Fruit fly (Drosophila melanogaster): ENCODE data around the gene D19A.

Gene D19A

DNA sequence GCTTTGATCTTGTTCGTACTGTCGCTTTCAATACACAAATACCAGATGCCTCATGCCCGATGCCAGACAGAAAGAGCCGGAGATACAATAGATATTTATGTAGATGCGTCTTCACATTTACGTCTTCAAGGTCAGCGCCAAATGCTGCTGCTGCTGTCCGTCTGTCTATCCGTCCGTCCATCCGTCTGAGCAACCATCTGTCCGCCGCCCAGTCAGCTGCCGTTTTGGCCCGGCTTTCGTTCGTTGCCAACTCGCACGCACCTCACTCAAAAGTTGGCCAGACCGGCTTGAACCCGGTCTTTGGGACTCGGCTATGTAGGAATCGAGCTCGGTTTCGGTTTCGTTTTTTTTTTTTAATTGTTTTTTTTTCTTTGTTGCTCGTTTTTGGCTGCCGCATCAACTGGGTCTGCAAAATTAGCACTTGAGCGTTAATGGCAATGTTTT lies 34.0 kb downstream of the D19A start (continued):
- TF ChIP-seq salr (GFP tag; optimal IDR thresholded peaks at IDR 0.05) (no peak), CG11762 (GFP tag; optimal IDR thresholded peaks at IDR 0.05; ENCODE audit: insufficient read depth) (peak; percentile 30), CG34406 (GFP tag; optimal IDR thresholded peaks at IDR 0.05) (no peak), CG1621 (tag; optimal IDR thresholded peaks at IDR 0.05) (peak; percentile 57), pdm3 (GFP tag; optimal IDR thresholded peaks at IDR 0.05) (peak; percentile 15), achi (GFP tag; optimal IDR thresholded peaks at IDR 0.05) (no peak), svp (GFP tag) (no peak), cyc (GFP tag; optimal IDR thresholded peaks at IDR 0.05) (no peak), Hr38 (GFP tag; optimal IDR thresholded peaks at IDR 0.05) (no peak), Eip93F (GFP tag; optimal IDR thresholded peaks at IDR 0.05) (no peak), Blimp-1 (GFP tag; optimal IDR thresholded peaks at IDR 0.05) (peak; percentile 16), dac (GFP tag; optimal IDR thresholded peaks at IDR 0.05) (no peak), CG6854 (GFP tag; optimal IDR thresholded peaks at IDR 0.05) (no peak), CG32006 (GFP tag; optimal IDR thresholded peaks at IDR 0.05) (no peak), Ets96B (tag; optimal IDR thresholded peaks at IDR 0.05) (peak; percentile 37), CG11902 (GFP tag; optimal IDR thresholded peaks at IDR 0.05) (no peak), CG31627 (GFP tag; optimal IDR thresholded peaks at IDR 0.05) (no peak), topi (GFP tag; optimal IDR thresholded peaks at IDR 0.05) (no peak), spab (GFP tag; optimal IDR thresholded peaks at IDR 0.05) (peak; percentile 57), CG10669 (GFP tag; optimal IDR thresholded peaks at IDR 0.05) (peak; percentile 25), CG6276 (GFP tag; optimal IDR thresholded peaks at IDR 0.05) (peak; percentile 76), CG6163 (GFP tag; IDR thresholded peaks at IDR 0.05) (peak; percentile 82), ss (GFP tag; optimal IDR thresholded peaks at IDR 0.05) (peak; percentile 83 to 93), CG6792 (GFP tag; optimal IDR thresholded peaks at IDR 0.05) (peak; percentile 12), CG3032 (tag; optimal IDR thresholded peaks at IDR 0.05) (peak; percentile 42), vri (GFP tag; optimal IDR thresholded peaks at IDR 0.05) (no peak), fd85E (GFP tag; optimal IDR thresholded peaks at IDR 0.05) (no peak), Lpt (GFP tag; optimal IDR thresholded peaks at IDR 0.05) (peak; percentile 31), Eip78C (GFP tag) (peak; percentile 73), CG8319 (GFP tag; optimal IDR thresholded peaks at IDR 0.05) (no peak)

DNA sequence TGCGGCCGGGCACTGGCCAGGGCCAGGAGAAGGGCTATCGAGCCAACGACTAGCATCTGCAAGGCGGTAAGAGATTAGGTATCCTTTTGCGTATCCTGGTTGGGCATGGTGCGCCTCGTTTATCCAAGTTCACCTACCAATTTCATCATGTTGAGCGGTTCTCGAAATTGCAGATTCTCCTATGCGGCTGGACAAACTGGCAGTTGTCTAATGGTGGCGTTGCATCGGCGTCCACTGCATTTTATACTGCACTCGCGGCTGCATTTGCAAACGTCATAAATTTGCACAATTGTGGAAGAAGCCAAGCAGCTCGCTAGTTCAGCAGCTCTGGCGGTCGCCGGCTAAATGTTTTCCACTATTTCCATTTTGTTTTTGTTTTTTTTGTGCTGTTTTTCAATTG lies 36.4 kb downstream of the D19A start, which contains the start of gene Acp65Aa:
Acp65Aa (minus strand) TSS at position 215 of the 400 bp plus-strand sequence.
- TF ChIP-seq Ets96B (tag; optimal IDR thresholded peaks at IDR 0.05) = no peak
- no peak for TF ChIP-seq Sox102F (GFP tag; optimal IDR thresholded peaks at IDR 0.05)
- TF ChIP-seq fkh (GFP tag; optimal IDR thresholded peaks at IDR 0.05) = no peak
- TF ChIP-seq CG6854 (GFP tag; optimal IDR thresholded peaks at IDR 0.05) = no peak
- TF ChIP-seq Eip75B (GFP tag; optimal IDR thresholded peaks at IDR 0.05) = no peak
- no peak for TF ChIP-seq CG10669 (GFP tag; optimal IDR thresholded peaks at IDR 0.05)
- no peak for TF ChIP-seq CG6792 (GFP tag; optimal IDR thresholded peaks at IDR 0.05)
- no peak for TF ChIP-seq Sox14 (GFP tag; optimal IDR thresholded peaks at IDR 0.05)
- no peak for TF ChIP-seq ss (GFP tag; optimal IDR thresholded peaks at IDR 0.05)
- no peak for TF ChIP-seq CG7368 (GFP tag; optimal IDR thresholded peaks at IDR 0.05)
- no peak for TF ChIP-seq topi (GFP tag; optimal IDR thresholded peaks at IDR 0.05)
- no peak for TF ChIP-seq vri (GFP tag; optimal IDR thresholded peaks at IDR 0.05)
- TF ChIP-seq svp (GFP tag) = no peak
- TF ChIP-seq CG32006 (GFP tag; optimal IDR thresholded peaks at IDR 0.05) = no peak
- TF ChIP-seq Hr4 (GFP tag; optimal IDR thresholded peaks at IDR 0.05) = no peak
- no peak for TF ChIP-seq CG6808 (GFP tag; optimal IDR thresholded peaks at IDR 0.05)
- no peak for TF ChIP-seq OdsH (GFP tag; optimal IDR thresholded peaks at IDR 0.05)
- TF ChIP-seq dsx (GFP tag; optimal IDR thresholded peaks at IDR 0.05; ENCODE audit: poor library complexity, severe bottlenecking) = no peak
- no peak for TF ChIP-seq eg (GFP tag; IDR thresholded peaks at IDR 0.05)
- no peak for TF ChIP-seq CG16779 (tag; optimal IDR thresholded peaks at IDR 0.05)

Measured in whole organism, prepupa.